Fruit fly (Drosophila melanogaster) whole organism, embryonic: Measurements from ENCODE around the gene Irk1.

Experiments
- C15 ChIP-seq: fragments of 200-800 bp; sonication (Bioruptor generic); IDR thresholded peaks from 3 replicates; pipeline ENCODE4 v1.3.6; 2022; ENCODE audit warnings: missing biosample characterization, missing genetic modification characterization
- CG10147 ChIP-seq: fragments of 200-800 bp; sonication (Bioruptor generic); optimal IDR thresholded peaks from 2 replicates; lab custom pipeline; 2019; ENCODE audit warnings: missing biosample characterization, mild to moderate bottlenecking, missing genetic modification characterization, moderate library complexity
- CG10209 ChIP-seq: fragments of 200-800 bp; sonication (Bioruptor generic); optimal IDR thresholded peaks from 3 replicates; lab custom pipeline; 2017; ENCODE audit warnings: missing biosample characterization, mild to moderate bottlenecking, missing genetic modification characterization, missing genetic modification reagents
- CG10543 ChIP-seq: fragments of 200-800 bp; sonication (Bioruptor generic); optimal IDR thresholded peaks from 3 replicates; lab custom pipeline; 2017; ENCODE audit warnings: missing biosample characterization, mild to moderate bottlenecking, missing genetic modification characterization, moderate library complexity
- CG11247 ChIP-seq: fragments of 200-800 bp; sonication (Bioruptor generic); IDR thresholded peaks from 2 replicates; pipeline ENCODE4 v1.3.6; 2022; ENCODE audit warnings: missing biosample characterization, missing genetic modification characterization
- CG12659 ChIP-seq: fragments of 200-800 bp; sonication (Bioruptor generic); optimal IDR thresholded peaks from 3 replicates; lab custom pipeline; 2017; ENCODE audit warnings: mild to moderate bottlenecking, missing biosample characterization, missing genetic modification reagents, missing genetic modification characterization
- CG12744 ChIP-seq: fragments of 200-800 bp; sonication (Bioruptor generic); optimal IDR thresholded peaks from 2 replicates; lab custom pipeline; 2016; ENCODE audit warnings: missing biosample characterization, missing genetic modification characterization
- CG13296 ChIP-seq: fragments of 200-800 bp; sonication (Bioruptor generic); optimal IDR thresholded peaks from 3 replicates; lab custom pipeline; 2018; ENCODE audit warnings: missing biosample characterization, mild to moderate bottlenecking, missing genetic modification characterization
- CG13894 ChIP-seq: fragments of 200-800 bp; sonication (Bioruptor generic); optimal IDR thresholded peaks from 3 replicates; lab custom pipeline; 2018; ENCODE audit warnings: missing biosample characterization, mild to moderate bottlenecking, missing genetic modification characterization, moderate library complexity
- CG16815 ChIP-seq: fragments of 200-800 bp; sonication (Bioruptor generic); optimal IDR thresholded peaks from 3 replicates; lab custom pipeline; 2017; ENCODE audit warnings: missing biosample characterization, mild to moderate bottlenecking, missing genetic modification characterization
- CG17361 ChIP-seq: fragments of 200-800 bp; sonication (Bioruptor generic); IDR thresholded peaks from 3 replicates; pipeline ENCODE4 v1.3.6; 2022; ENCODE audit warnings: missing biosample characterization, missing genetic modification characterization
- CG18476 ChIP-seq: fragments of 200-800 bp; sonication (Bioruptor generic); optimal IDR thresholded peaks from 2 replicates; lab custom pipeline; 2016; ENCODE audit warnings: missing biosample characterization, mild to moderate bottlenecking, missing genetic modification characterization
- CG31441 ChIP-seq: fragments of 200-800 bp; sonication (Bioruptor generic); IDR thresholded peaks from 2 replicates; pipeline ENCODE4 v1.3.6; 2022; ENCODE audit warnings: missing biosample characterization, missing genetic modification characterization
- CG33557 ChIP-seq: fragments of 200-800 bp; sonication (Bioruptor generic); optimal IDR thresholded peaks from 2 replicates; lab custom pipeline; 2019; ENCODE audit warnings: missing biosample characterization, mild to moderate bottlenecking, missing genetic modification characterization, moderate library complexity
- CG4328 ChIP-seq: fragments of 200-800 bp; sonication (Bioruptor generic); optimal IDR thresholded peaks from 3 replicates; lab custom pipeline; 2017; ENCODE audit warnings: missing biosample characterization, missing genetic modification reagents, missing genetic modification characterization
- CG4404 ChIP-seq: fragments of 200-800 bp; sonication (Bioruptor generic); IDR thresholded peaks from 2 replicates; pipeline ENCODE4 v1.3.6; 2022; ENCODE audit warnings: missing biosample characterization, missing genetic modification characterization
- Camta ChIP-seq: fragments of 200-800 bp; sonication (Bioruptor generic); optimal IDR thresholded peaks from 2 replicates; lab custom pipeline; 2016; ENCODE audit warnings: missing biosample characterization, missing genetic modification characterization
- Chrac-16 ChIP-seq: fragments of 200-800 bp; sonication (Bioruptor generic); optimal IDR thresholded peaks from 3 replicates; lab custom pipeline; 2016; ENCODE audit warnings: missing biosample characterization, missing genetic modification characterization
- Doc2 ChIP-seq: fragments of 200-800 bp; sonication (Bioruptor generic); IDR thresholded peaks from 2 replicates; pipeline ENCODE4 v1.3.6; 2022; ENCODE audit warnings: missing biosample characterization, missing genetic modification characterization
- Fer1 ChIP-seq: fragments of 200-800 bp; sonication (Bioruptor generic); optimal IDR thresholded peaks from 2 replicates; lab custom pipeline; 2017; ENCODE audit warnings: missing biosample characterization, mild to moderate bottlenecking, missing genetic modification characterization
- Hey ChIP-seq: fragments of 200-800 bp; sonication (Bioruptor generic); optimal IDR thresholded peaks from 3 replicates; lab custom pipeline; 2018; ENCODE audit warnings: missing biosample characterization, mild to moderate bottlenecking, missing genetic modification characterization
- Hmr ChIP-seq: fragments of 200-800 bp; sonication (Bioruptor generic); optimal IDR thresholded peaks from 3 replicates; lab custom pipeline; 2017; ENCODE audit warnings: mild to moderate bottlenecking, missing biosample characterization, missing genetic modification reagents, missing genetic modification characterization
- Hr39 ChIP-seq: fragments of >200 bp; optimal IDR thresholded peaks from 2 replicates; lab custom pipeline; 2017
- Meics ChIP-seq: fragments of 200-800 bp; sonication (Bioruptor generic); optimal IDR thresholded peaks from 2 replicates; lab custom pipeline; 2017; ENCODE audit warnings: missing biosample characterization, mild to moderate bottlenecking, missing genetic modification characterization
- Mes4 ChIP-seq: fragments of 200-800 bp; sonication (Bioruptor generic); optimal IDR thresholded peaks from 2 replicates; lab custom pipeline; 2016; ENCODE audit warnings: missing biosample characterization, missing genetic modification characterization
- Rfx ChIP-seq: fragments of 200-800 bp; sonication (Bioruptor generic); IDR thresholded peaks from 2 replicates; pipeline ENCODE4 v1.3.6; 2022; ENCODE audit warnings: missing biosample characterization, missing genetic modification characterization
- Sry-β ChIP-seq: fragments of 200-800 bp; sonication (Bioruptor generic); optimal IDR thresholded peaks from 2 replicates; lab custom pipeline; 2018; ENCODE audit warnings: missing biosample characterization, mild to moderate bottlenecking, missing genetic modification characterization, moderate library complexity
- Usf ChIP-seq: fragments of 200-800 bp; sonication (Bioruptor generic); optimal IDR thresholded peaks from 2 replicates; lab custom pipeline; 2017; ENCODE audit warnings: missing genotype, missing biosample characterization, missing genetic modification characterization
- ap ChIP-seq: fragments of 200-800 bp; sonication (Bioruptor generic); IDR thresholded peaks from 2 replicates; pipeline ENCODE4 v1.3.6; 2022; ENCODE audit warnings: missing biosample characterization, missing genetic modification characterization
- ash1 ChIP-seq: fragments of 200-800 bp; sonication (Bioruptor generic); optimal IDR thresholded peaks from 2 replicates; lab custom pipeline; 2018; ENCODE audit warnings: missing biosample characterization, mild to moderate bottlenecking, missing genetic modification characterization
- az2 ChIP-seq: fragments of 200-800 bp; sonication (Bioruptor generic); optimal IDR thresholded peaks from 3 replicates; lab custom pipeline; 2016; ENCODE audit warnings: missing biosample characterization, missing genetic modification characterization
- caup ChIP-seq: fragments of 200-800 bp; sonication (Bioruptor generic); optimal IDR thresholded peaks from 3 replicates; lab custom pipeline; 2017; ENCODE audit warnings: missing biosample characterization, mild to moderate bottlenecking, missing genetic modification characterization, moderate library complexity; ENCODE audit not compliant: severe bottlenecking
- dpn ChIP-seq, 2 experiments: fragments of 200-800 bp; sonication (Bioruptor generic); optimal IDR thresholded peaks; 3 replicates each; lab custom pipeline; 2016; ENCODE audit warnings: missing biosample characterization in 2 of 2, missing genetic modification characterization in 2 of 2
- dysf ChIP-seq: fragments of 200-800 bp; sonication (Bioruptor generic); IDR thresholded peaks from 3 replicates; pipeline ENCODE4 v1.3.6; 2022; ENCODE audit warnings: missing biosample characterization, missing genetic modification characterization
- ewg ChIP-seq: fragments of 200-800 bp; sonication (Bioruptor generic); optimal IDR thresholded peaks from 3 replicates; lab custom pipeline; 2017; ENCODE audit warnings: mild to moderate bottlenecking, missing biosample characterization, missing genetic modification reagents, missing genetic modification characterization
- fd3F ChIP-seq: fragments of 200-800 bp; sonication (Bioruptor generic); optimal IDR thresholded peaks from 2 replicates; lab custom pipeline; 2018; ENCODE audit warnings: missing biosample characterization, mild to moderate bottlenecking, missing genetic modification characterization, moderate library complexity
- gsb ChIP-seq: fragments of 200-800 bp; sonication (Bioruptor generic); IDR thresholded peaks from 2 replicates; pipeline ENCODE4 v1.3.6; 2022; ENCODE audit warnings: missing biosample characterization, missing genetic modification characterization
- hkb ChIP-seq, 2 experiments: fragments of 200-800 bp in 1 of 2; fragments of >200 bp in 1 of 2; sonication (Bioruptor generic) in 1 of 2; IDR thresholded peaks in 1 of 2; optimal IDR thresholded peaks in 1 of 2; 2 replicates each; pipeline versions ENCODE4 v1.3.6 to Lab custom; 2017 to 2022; ENCODE audit warnings: missing biosample characterization in 1 of 2, missing genetic modification characterization in 1 of 2
- ind ChIP-seq: fragments of 200-800 bp; sonication (Bioruptor generic); optimal IDR thresholded peaks from 3 replicates; lab custom pipeline; 2016; ENCODE audit warnings: missing biosample characterization, missing genetic modification characterization
- maf-S ChIP-seq: fragments of 200-800 bp; sonication (Bioruptor generic); optimal IDR thresholded peaks from 2 replicates; lab custom pipeline; 2016; ENCODE audit warnings: missing biosample characterization, missing genetic modification characterization
- nmo ChIP-seq: fragments of 200-800 bp; sonication (Bioruptor generic); optimal IDR thresholded peaks from 2 replicates; lab custom pipeline; 2018; ENCODE audit warnings: missing biosample characterization, mild to moderate bottlenecking, missing genetic modification characterization, moderate library complexity
- peb ChIP-seq: fragments of 200-800 bp; sonication (Bioruptor generic); IDR thresholded peaks from 2 replicates; pipeline ENCODE4 v1.3.6; 2022; ENCODE audit warnings: missing biosample characterization, missing genetic modification characterization
- pfk ChIP-seq: fragments of 200-800 bp; sonication (Bioruptor generic); optimal IDR thresholded peaks from 2 replicates; lab custom pipeline; 2018; ENCODE audit warnings: missing biosample characterization, mild to moderate bottlenecking, missing genetic modification characterization, moderate library complexity
- pros ChIP-seq: fragments of 200-800 bp; sonication (Bioruptor generic); optimal IDR thresholded peaks from 3 replicates; lab custom pipeline; 2019; ENCODE audit warnings: missing biosample characterization, mild to moderate bottlenecking, missing genetic modification characterization, moderate library complexity
- shn ChIP-seq: fragments of 200-800 bp; sonication (Bioruptor generic); optimal IDR thresholded peaks from 3 replicates; lab custom pipeline; 2016; ENCODE audit warnings: missing biosample characterization, missing genetic modification characterization
- sisA ChIP-seq: fragments of 200-800 bp; sonication (Bioruptor generic); IDR thresholded peaks from 2 replicates; pipeline ENCODE4 v1.3.6; 2022; ENCODE audit warnings: missing biosample characterization, missing genetic modification characterization
- sqz ChIP-seq: fragments of 200-800 bp; sonication (Bioruptor generic); optimal IDR thresholded peaks from 3 replicates; lab custom pipeline; 2018; ENCODE audit warnings: missing biosample characterization, mild to moderate bottlenecking, missing genetic modification characterization
- stc ChIP-seq: fragments of 200-800 bp; sonication (Bioruptor generic); IDR thresholded peaks from 2 replicates; pipeline ENCODE4 v1.3.6; 2022; ENCODE audit warnings: missing biosample characterization, missing genetic modification characterization
- tin ChIP-seq: fragments of 200-800 bp; sonication (Bioruptor generic); optimal IDR thresholded peaks from 3 replicates; lab custom pipeline; 2016; ENCODE audit warnings: missing biosample characterization, missing genetic modification characterization
- usp ChIP-seq: fragments of >200 bp; optimal IDR thresholded peaks from 2 replicates; lab custom pipeline; 2017; ENCODE audit warnings: missing biosample characterization, missing genetic modification characterization

Gene Irk1

dm6 chr3R:23211745-23212254, 43.7 kb downstream of the Irk1 start (continued):
- TF ChIP-seq CG4328 (GFP tag; lab: Kevin White, UChicago) (peak; percentile 23), peb (peak; percentile 38; the same call in 1 of the 2 replicates), caup (GFP tag; lab: Kevin White, UChicago) (peak; percentile 15), Mes4 (no peak), Hmr (GFP tag; lab: Kevin White, UChicago) (peak; percentile 74), CG10147 (peak; percentile 61), pfk (GFP tag; lab: Kevin White, UChicago) (no peak), fd3F (peak; percentile 2), CG4404 (peak; percentile 38; the same call in 1 of the 2 replicates), Doc2 (GFP tag; lab: Robert Waterston, UW) (no peak), CG33557 (GFP tag; lab: Kevin White, UChicago) (peak; percentile 9), CG12744 (GFP tag; lab: Kevin White, UChicago) (no peak), Fer1 (GFP tag; lab: Kevin White, UChicago) (peak; percentile 78), sqz (GFP tag; lab: Kevin White, UChicago) (peak; percentile 12), Chrac-16 (GFP tag; lab: Kevin White, UChicago) (peak; percentile 21), shn (GFP tag; lab: Kevin White, UChicago) (peak; percentile 11), ind (peak; percentile 41), az2 (GFP tag; lab: Kevin White, UChicago) (peak; percentile 22), maf-S (peak; percentile 43), nmo (peak; percentile 60), Rfx (GFP tag; lab: Robert Waterston, UW) (peak; percentile 52), C15 (GFP tag; lab: Robert Waterston, UW) (no peak), gsb (GFP tag; lab: Robert Waterston, UW) (no peak), Meics (GFP tag; lab: Kevin White, UChicago) (peak; percentile 76), Hr39 (lab: Kevin White, UChicago) (no peak), Hey (tag; lab: Kevin White, UChicago) (peak; percentile 12), hkb (optimal IDR thresholded peaks at IDR 0.05; lab: Kevin White, UChicago) (no peak), hkb (GFP tag; IDR thresholded peaks at IDR 0.05; lab: Robert Waterston, UW) (peak; percentile 37; the same call in 1 of the 2 replicates), dpn (GFP tag; optimal IDR thresholded peaks at IDR 0.05; lab: Kevin White, UChicago) (peak; percentile 16 to 30), CG11247 (GFP tag; lab: Robert Waterston, UW) (peak; percentile 20; the same call in 1 of the 2 replicates), Usf (GFP tag; lab: Kevin White, UChicago) (no peak), ash1 (GFP tag; lab: Kevin White, UChicago) (no peak), usp (GFP tag; lab: Kevin White, UChicago) (no peak), Camta (GFP tag; lab: Kevin White, UChicago) (peak; percentile 41), stc (GFP tag; lab: Robert Waterston, UW) (no peak), CG10209 (peak; percentile 30), Sry-β (GFP tag; lab: Kevin White, UChicago) (peak; percentile 7), CG16815 (GFP tag; lab: Kevin White, UChicago) (peak; percentile 19), tin (GFP tag; lab: Kevin White, UChicago) (peak; percentile 40), CG31441 (peak; percentile 61), dysf (GFP tag; lab: Robert Waterston, UW) (peak; percentile 73), CG10543 (GFP tag; lab: Kevin White, UChicago) (peak; percentile 43), pros (GFP tag; lab: Kevin White, UChicago) (no peak), ap (GFP tag; lab: Robert Waterston, UW) (no peak), CG13296 (GFP tag; lab: Kevin White, UChicago) (peak; percentile 56), ewg (GFP tag; lab: Kevin White, UChicago) (peak; percentile 70), CG13894 (peak; percentile 72), CG12659 (GFP tag; lab: Kevin White, UChicago) (peak; percentile 21), CG17361 (GFP tag; lab: Robert Waterston, UW) (peak; percentile 72), sisA (GFP tag; lab: Robert Waterston, UW) (peak; percentile 56; the same call in 1 of the 2 replicates), CG18476 (GFP tag; lab: Kevin White, UChicago) (peak; percentile 31)
